Worm (Caenorhabditis elegans): ENCODE measurements around the gene nlp-80.

- TF ChIP-seq eyg-1 (tag; optimal IDR thresholded peaks at IDR 0.05) (no peak), nfya-1 (tag; optimal IDR thresholded peaks at IDR 0.05) (no peak), ama-1 (optimal IDR thresholded peaks at IDR 0.05) (no peak), tbx-2 (tag; optimal IDR thresholded peaks at IDR 0.05) (no peak), pha-4 (tag; optimal IDR thresholded peaks at IDR 0.05) (no peak), dve-1 (tag; optimal IDR thresholded peaks at IDR 0.05) (no peak), hlh-6 (tag; optimal IDR thresholded peaks at IDR 0.05) (no peak), zip-5 (tag; optimal IDR thresholded peaks at IDR 0.05) (no peak), tbx-7 (tag; optimal IDR thresholded peaks at IDR 0.05) (no peak), F13H6.1 (tag; optimal IDR thresholded peaks at IDR 0.05) (no peak), elt-2 (tag; optimal IDR thresholded peaks at IDR 0.05) (no peak), ceh-19 (GFP tag; optimal IDR thresholded peaks at IDR 0.05) (no peak)
Measured at ce11 chrV:11056484-11056883, 8.9 kb downstream of the nlp-80 start.

Data from whole organism, late embryonic.